Worm (Caenorhabditis elegans): ENCODE results near the gene ing-3.

DNA sequence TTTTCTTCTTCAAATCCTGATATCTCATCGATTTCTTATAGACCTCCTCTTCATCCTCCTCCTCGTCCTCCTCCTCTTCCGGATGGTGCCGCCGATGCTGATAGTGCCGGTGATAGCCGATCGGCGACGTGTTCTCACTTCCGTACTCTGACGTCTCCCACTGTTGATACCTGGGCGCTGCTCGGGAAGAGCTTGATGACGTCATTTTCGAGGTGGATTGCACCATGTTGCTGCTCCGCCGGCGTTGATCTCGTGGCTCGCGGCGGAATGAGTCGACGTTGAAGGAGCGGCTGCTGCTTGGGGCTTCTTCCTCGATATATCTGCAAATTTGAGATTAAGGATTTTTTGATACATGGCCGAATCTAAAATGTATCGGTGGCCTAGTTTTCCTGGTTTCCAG is 37.4 kb upstream of the ing-3 start:
- TF ChIP-seq W03F9.2 (tag; optimal IDR thresholded peaks at IDR 0.05), result no peak
- no peak for TF ChIP-seq him-1 (tag; optimal IDR thresholded peaks at IDR 0.05)
- no peak for TF ChIP-seq dao-5 (tag; optimal IDR thresholded peaks at IDR 0.05)

All from whole organism, L4/young adult.